Fruit fly (Drosophila melanogaster) whole organism, wandering third instar larva: ENCODE measurements around the gene Phb1.

Source experiments
- Abd-B ChIP-seq: fragments of >200 bp; optimal IDR thresholded peaks from 2 replicates; lab custom pipeline; 2017; ENCODE audit warnings: missing biosample characterization, missing genetic modification characterization
- CG32264 ChIP-seq: fragments of 200-800 bp; sonication (Bioruptor generic); optimal IDR thresholded peaks from 2 replicates; lab custom pipeline; 2016; ENCODE audit warnings: missing biosample characterization, missing genetic modification characterization
- CG9705 ChIP-seq: fragments of 200-800 bp; sonication (Bioruptor generic); optimal IDR thresholded peaks from 2 replicates; lab custom pipeline; 2018; ENCODE audit warnings: missing biosample characterization, mild to moderate bottlenecking, missing genetic modification characterization
- CrebA ChIP-seq: fragments of 200-800 bp; sonication (Bioruptor generic); optimal IDR thresholded peaks from 2 replicates; lab custom pipeline; 2016; ENCODE audit warnings: missing biosample characterization, mild to moderate bottlenecking, missing genetic modification characterization, borderline replicate concordance
- Dfd ChIP-seq: fragments of >200 bp; optimal IDR thresholded peaks from 2 replicates; lab custom pipeline; 2017; ENCODE audit warnings: missing biosample characterization, missing genetic modification characterization
- Dif ChIP-seq: fragments of 200-275, 200-300 bp; sonication (Bioruptor generic); optimal IDR thresholded peaks from 2 replicates; lab custom pipeline; 2018; ENCODE audit warnings: missing biosample characterization, missing genetic modification characterization; ENCODE audit not compliant: partially characterized antibody
- GATAd ChIP-seq: sonication (Bioruptor generic); optimal IDR thresholded peaks from 2 replicates; lab custom pipeline; 2016; ENCODE audit warnings: missing biosample characterization, missing genetic modification characterization
- HLH106 ChIP-seq: fragments of 200-800 bp; optimal IDR thresholded peaks from 3 replicates; lab custom pipeline; 2019; ENCODE audit warnings: missing biosample characterization, mild to moderate bottlenecking, missing genetic modification characterization, moderate library complexity
- Hnf4 ChIP-seq: fragments of 200-800 bp; sonication (Bioruptor generic); optimal IDR thresholded peaks from 2 replicates; lab custom pipeline; 2016; ENCODE audit warnings: missing biosample characterization, mild to moderate bottlenecking, missing genetic modification characterization
- Hr78 ChIP-seq: fragments of >200 bp; optimal IDR thresholded peaks from 2 replicates; lab custom pipeline; 2017; ENCODE audit warnings: missing biosample characterization, missing genetic modification characterization
- Hr83 ChIP-seq: fragments of 200-300 bp; sonication (Bioruptor generic); optimal IDR thresholded peaks from 2 replicates; lab custom pipeline; 2016; ENCODE audit warnings: missing biosample characterization, mild to moderate bottlenecking, missing genetic modification characterization, moderate library complexity; ENCODE audit not compliant: poor library complexity, severe bottlenecking
- Jra ChIP-seq: sonication (Bioruptor generic); optimal IDR thresholded peaks from 2 replicates; lab custom pipeline; 2016; ENCODE audit warnings: missing biosample characterization, missing genetic modification characterization
- Mio ChIP-seq: sonication (Bioruptor generic); optimal IDR thresholded peaks from 2 replicates; lab custom pipeline; 2016; ENCODE audit warnings: missing biosample characterization, missing genetic modification characterization
- Myc ChIP-seq: fragments of >200 bp; optimal IDR thresholded peaks from 2 replicates; lab custom pipeline; 2017
- N ChIP-seq: fragments of >200 bp; optimal IDR thresholded peaks from 2 replicates; lab custom pipeline; 2018; ENCODE audit warnings: missing biosample characterization, missing external identifiers, missing genetic modification characterization
- OdsH ChIP-seq: fragments of 200-800 bp; sonication (Bioruptor generic); optimal IDR thresholded peaks from 2 replicates; lab custom pipeline; 2016; ENCODE audit warnings: missing biosample characterization, mild to moderate bottlenecking, missing genetic modification characterization
- Rel ChIP-seq, 2 experiments: fragments of 200-800 bp; sonication (Bioruptor generic) in 1 of 2; optimal IDR thresholded peaks; 2 replicates in 1 of 2; 3 replicates in 1 of 2; lab custom pipeline; 2016 to 2019; ENCODE audit warnings: mild to moderate bottlenecking in 2 of 2, missing biosample characterization in 2 of 2, missing genetic modification characterization in 2 of 2, moderate library complexity in 1 of 2
- Sp1 ChIP-seq: fragments of 200-800 bp; sonication (Bioruptor generic); optimal IDR thresholded peaks from 3 replicates; lab custom pipeline; 2019; ENCODE audit warnings: missing biosample characterization, mild to moderate bottlenecking, missing genetic modification characterization, moderate library complexity
- Vsx2 ChIP-seq: fragments of 200-300, 225-300 bp; sonication (Bioruptor generic); optimal IDR thresholded peaks from 2 replicates; lab custom pipeline; 2018; ENCODE audit warnings: missing biosample characterization, missing genetic modification characterization; ENCODE audit not compliant: partially characterized antibody
- br ChIP-seq: fragments of 200-800 bp; sonication (Bioruptor generic); optimal IDR thresholded peaks from 2 replicates; lab custom pipeline; 2016; ENCODE audit warnings: missing biosample characterization, missing genetic modification characterization
- brk ChIP-seq: fragments of 200-800 bp; sonication (Bioruptor generic); optimal IDR thresholded peaks from 2 replicates; lab custom pipeline; 2016; ENCODE audit warnings: missing biosample characterization, mild to moderate bottlenecking, missing genetic modification characterization
- dl ChIP-seq, 2 experiments: fragments of 175-275, 200-275 bp in 1 of 2; fragments of 200-275 bp in 1 of 2; sonication (Bioruptor generic); optimal IDR thresholded peaks; lab custom pipeline; 2018; ENCODE audit warnings: mild to moderate bottlenecking in 2 of 2, missing biosample characterization in 2 of 2, missing genetic modification characterization in 2 of 2, moderate library complexity in 2 of 2; ENCODE audit not compliant: partially characterized antibody in 2 of 2, insufficient read depth in 1 of 2
- dmrt93B ChIP-seq: fragments of 200-800 bp; sonication (Bioruptor generic); optimal IDR thresholded peaks from 2 replicates; lab custom pipeline; 2018; ENCODE audit warnings: missing biosample characterization, mild to moderate bottlenecking, missing genetic modification characterization
- dsf ChIP-seq: sonication (Bioruptor generic); optimal IDR thresholded peaks from 2 replicates; lab custom pipeline; 2016; ENCODE audit warnings: missing biosample characterization, missing genetic modification characterization, borderline replicate concordance
- ey ChIP-seq: fragments of 200-800 bp; sonication (Bioruptor generic); optimal IDR thresholded peaks from 2 replicates; lab custom pipeline; 2016; ENCODE audit warnings: missing biosample characterization, missing genetic modification characterization
- foxo ChIP-seq, 2 experiments: fragments of 200-800 bp; sonication (Bioruptor generic); optimal IDR thresholded peaks; 2 replicates in 1 of 2; 3 replicates in 1 of 2; lab custom pipeline; 2016 to 2017; ENCODE audit warnings: missing biosample characterization in 2 of 2, missing genetic modification characterization in 2 of 2
- fru ChIP-seq: fragments of 200-800 bp; sonication (Bioruptor generic); optimal IDR thresholded peaks from 3 replicates; lab custom pipeline; 2016; ENCODE audit warnings: missing biosample characterization, mild to moderate bottlenecking, missing genetic modification characterization
- h ChIP-seq: fragments of 200-800 bp; sonication (Bioruptor generic); optimal IDR thresholded peaks from 3 replicates; lab custom pipeline; 2016; ENCODE audit warnings: missing biosample characterization, mild to moderate bottlenecking, missing genetic modification characterization
- jim ChIP-seq: fragments of 175-275, 200-325 bp; sonication (Bioruptor generic); optimal IDR thresholded peaks from 2 replicates; lab custom pipeline; 2016; ENCODE audit warnings: missing biosample characterization, mild to moderate bottlenecking, missing genetic modification characterization
- lola ChIP-seq: fragments of >200 bp; optimal IDR thresholded peaks from 2 replicates; lab custom pipeline; 2017; ENCODE audit warnings: missing biosample characterization, missing genetic modification characterization
- pan ChIP-seq: fragments of >200 bp; optimal IDR thresholded peaks from 2 replicates; lab custom pipeline; 2017
- psq ChIP-seq: fragments of 200-800 bp; sonication (Bioruptor generic); optimal IDR thresholded peaks from 3 replicates; lab custom pipeline; 2017; ENCODE audit warnings: missing biosample characterization, mild to moderate bottlenecking, missing genetic modification characterization, moderate library complexity
- rgr ChIP-seq: fragments of 200-800 bp; sonication (Bioruptor generic); optimal IDR thresholded peaks from 3 replicates; lab custom pipeline; 2016; ENCODE audit warnings: missing biosample characterization, mild to moderate bottlenecking, missing genetic modification characterization
- sage ChIP-seq: fragments of 200-800 bp; sonication (Bioruptor generic); optimal IDR thresholded peaks from 2 replicates; lab custom pipeline; 2016; ENCODE audit warnings: missing biosample characterization, mild to moderate bottlenecking, missing genetic modification characterization
- sv ChIP-seq: fragments of 200-800 bp; sonication (Bioruptor generic); optimal IDR thresholded peaks from 3 replicates; lab custom pipeline; 2016; ENCODE audit warnings: missing biosample characterization, missing genetic modification characterization
- tai ChIP-seq: sonication (Bioruptor generic); optimal IDR thresholded peaks from 2 replicates; lab custom pipeline; 2016; ENCODE audit warnings: missing biosample characterization, missing genetic modification characterization
- usp ChIP-seq: fragments of >200 bp; optimal IDR thresholded peaks from 2 replicates; lab custom pipeline; 2017; ENCODE audit warnings: missing biosample characterization, missing genetic modification characterization
- woc ChIP-seq: sonication (Bioruptor generic); optimal IDR thresholded peaks from 2 replicates; lab custom pipeline; 2016; ENCODE audit warnings: missing biosample characterization, mild to moderate bottlenecking, missing genetic modification characterization

Phb1 gene

dm6 chr2L:19163143-19163974 lies 39.7 kb upstream of the Phb1 start:
- no peak for TF ChIP-seq Hr83 (GFP tag; lab: Kevin White, UChicago)
- no peak for TF ChIP-seq Hnf4
- no peak for TF ChIP-seq h
- no peak for TF ChIP-seq lola
- TF ChIP-seq pan, result no peak
- TF ChIP-seq br, result no peak
- no peak for TF ChIP-seq dmrt93B (GFP tag; lab: Kevin White, UChicago)
- no peak for TF ChIP-seq Jra (GFP tag; lab: Kevin White, UChicago)
- no peak for TF ChIP-seq usp (GFP tag; lab: Kevin White, UChicago)
- no peak for TF ChIP-seq tai
- TF ChIP-seq woc, result peak; percentile 34
- TF ChIP-seq Vsx2 (GFP tag; lab: Kevin White, UChicago), result no peak
- TF ChIP-seq Sp1, result no peak
- no peak for TF ChIP-seq N (GFP tag; lab: Kevin White, UChicago)
- TF ChIP-seq Mio (GFP tag; lab: Kevin White, UChicago), result no peak
- TF ChIP-seq dsf (GFP tag; lab: Kevin White, UChicago), result no peak
- no peak for TF ChIP-seq Myc (lab: Kevin White, UChicago)
- TF ChIP-seq dl (GFP tag; optimal IDR thresholded peaks at IDR 0.05; lab: Kevin White, UChicago; ENCODE audit: insufficient read depth in 1 of 2, partially characterized antibody in 2 of 2), result no peak
- no peak for TF ChIP-seq ey (GFP tag; lab: Kevin White, UChicago)
- no peak for TF ChIP-seq GATAd (GFP tag; lab: Kevin White, UChicago)
- peak in 1 of 2 experiments; percentile 17 for TF ChIP-seq foxo (GFP tag; optimal IDR thresholded peaks at IDR 0.05; lab: Kevin White, UChicago)
- no peak for TF ChIP-seq Abd-B
- no peak for TF ChIP-seq CrebA
- TF ChIP-seq Rel (GFP tag; optimal IDR thresholded peaks at IDR 0.05; lab: Kevin White, UChicago), result no peak
- no peak for TF ChIP-seq Rel (tag; optimal IDR thresholded peaks at IDR 0.05; lab: Kevin White, UChicago)
- peak; percentile 24 for TF ChIP-seq fru (GFP tag; lab: Kevin White, UChicago)
- peak; percentile 3 for TF ChIP-seq HLH106 (tag; lab: Kevin White, UChicago)
- no peak for TF ChIP-seq jim (GFP tag; lab: Kevin White, UChicago)
- TF ChIP-seq Dif (GFP tag; lab: Kevin White, UChicago), result no peak
- peak; percentile 18 for TF ChIP-seq OdsH
- no peak for TF ChIP-seq sv (GFP tag; lab: Kevin White, UChicago)
- no peak for TF ChIP-seq Hr78 (GFP tag; lab: Kevin White, UChicago)
- no peak for TF ChIP-seq rgr (GFP tag; lab: Kevin White, UChicago)
- no peak for TF ChIP-seq CG32264 (GFP tag; lab: Kevin White, UChicago)
- TF ChIP-seq psq (GFP tag; lab: Kevin White, UChicago), result peak; percentile 87
- TF ChIP-seq sage, result no peak
- no peak for TF ChIP-seq CG9705
- TF ChIP-seq Dfd (GFP tag; lab: Kevin White, UChicago), result no peak
- TF ChIP-seq brk (GFP tag; lab: Kevin White, UChicago), result no peak

dm6 chr2L:19162330-19163100 lies 38.8 kb upstream of the Phb1 start:
- TF ChIP-seq foxo (GFP tag; optimal IDR thresholded peaks at IDR 0.05; lab: Kevin White, UChicago), result peak in 1 of 2 experiments; percentile 61
- peak; percentile 20 for TF ChIP-seq woc
- peak; percentile 58 for TF ChIP-seq h
- no peak for TF ChIP-seq Mio (GFP tag; lab: Kevin White, UChicago)
- TF ChIP-seq CG9705, result no peak
- TF ChIP-seq sv (GFP tag; lab: Kevin White, UChicago), result no peak
- TF ChIP-seq dmrt93B (GFP tag; lab: Kevin White, UChicago), result peak; percentile 2
- TF ChIP-seq HLH106 (tag; lab: Kevin White, UChicago), result peak; percentile 48
- no peak for TF ChIP-seq Jra (GFP tag; lab: Kevin White, UChicago)
- peak; percentile 28 for TF ChIP-seq CG32264 (GFP tag; lab: Kevin White, UChicago)
- peak; percentile 62 for TF ChIP-seq fru (GFP tag; lab: Kevin White, UChicago)
- peak; percentile 58 for TF ChIP-seq sage
- TF ChIP-seq Vsx2 (GFP tag; lab: Kevin White, UChicago), result no peak
- TF ChIP-seq N (GFP tag; lab: Kevin White, UChicago), result no peak
- peak; percentile 67 for TF ChIP-seq ey (GFP tag; lab: Kevin White, UChicago)
- no peak for TF ChIP-seq Abd-B
- no peak for TF ChIP-seq Myc (lab: Kevin White, UChicago)
- no peak for TF ChIP-seq Dfd (GFP tag; lab: Kevin White, UChicago)
- TF ChIP-seq jim (GFP tag; lab: Kevin White, UChicago), result no peak
- TF ChIP-seq lola, result no peak
- peak; percentile 41 for TF ChIP-seq br
- no peak for TF ChIP-seq CrebA
- peak; percentile 42 for TF ChIP-seq Sp1
- TF ChIP-seq Hr83 (GFP tag; lab: Kevin White, UChicago), result no peak
- TF ChIP-seq brk (GFP tag; lab: Kevin White, UChicago), result peak; percentile 68
- peak; percentile 59 for TF ChIP-seq Rel (GFP tag; optimal IDR thresholded peaks at IDR 0.05; lab: Kevin White, UChicago)
- TF ChIP-seq Rel (tag; optimal IDR thresholded peaks at IDR 0.05; lab: Kevin White, UChicago), result no peak
- no peak for TF ChIP-seq pan
- TF ChIP-seq dsf (GFP tag; lab: Kevin White, UChicago), result no peak
- no peak for TF ChIP-seq Dif (GFP tag; lab: Kevin White, UChicago)
- peak; percentile 86 for TF ChIP-seq psq (GFP tag; lab: Kevin White, UChicago)
- peak in 1 of 2 experiments; percentile 19 for TF ChIP-seq dl (GFP tag; optimal IDR thresholded peaks at IDR 0.05; lab: Kevin White, UChicago; ENCODE audit: insufficient read depth in 1 of 2, partially characterized antibody in 2 of 2)
- TF ChIP-seq usp (GFP tag; lab: Kevin White, UChicago), result no peak
- TF ChIP-seq OdsH, result peak; percentile 55
- TF ChIP-seq GATAd (GFP tag; lab: Kevin White, UChicago), result no peak
- TF ChIP-seq Hr78 (GFP tag; lab: Kevin White, UChicago), result no peak
- peak; percentile 35 for TF ChIP-seq tai
- peak; percentile 55 for TF ChIP-seq rgr (GFP tag; lab: Kevin White, UChicago)
